Worm (Caenorhabditis elegans) whole organism, late embryonic: Measurements from ENCODE around the gene F36D4.5.
A peak's percentile ranks its signal among the peaks of the same experiment; 100 is the strongest.

Experiments used
- F13H6.1 ChIP-seq: sonication (generic microtip); optimal IDR thresholded peaks from 2 replicates; lab custom pipeline; 2016; ENCODE audit warnings: missing genetic modification characterization, missing compliant biosample characterization
- K02D7.2 ChIP-seq: sonication (generic microtip); optimal IDR thresholded peaks from 2 replicates; lab custom pipeline; 2017; ENCODE audit warnings: mild to moderate bottlenecking, missing genetic modification characterization, missing compliant biosample characterization
- T23F11.4 ChIP-seq: fragments of 200-800 bp; sonication (Bioruptor generic); optimal IDR thresholded peaks from 2 replicates; lab custom pipeline; 2018; ENCODE audit warnings: mild to moderate bottlenecking, missing genetic modification characterization, missing compliant biosample characterization
- ahr-1 ChIP-seq: sonication (generic microtip); optimal IDR thresholded peaks from 2 replicates; lab custom pipeline; 2016; ENCODE audit warnings: missing genetic modification characterization, missing compliant biosample characterization
- ceh-14 ChIP-seq: sonication (generic microtip); optimal IDR thresholded peaks from 2 replicates; lab custom pipeline; 2016; ENCODE audit warnings: missing genotype, missing genetic modification characterization, missing compliant biosample characterization
- ceh-19 ChIP-seq: fragments of 200-800 bp; sonication (Bioruptor generic); optimal IDR thresholded peaks from 2 replicates; lab custom pipeline; 2018; ENCODE audit warnings: mild to moderate bottlenecking, missing genetic modification characterization, missing compliant biosample characterization
- ceh-22 ChIP-seq: sonication (generic microtip); optimal IDR thresholded peaks from 2 replicates; lab custom pipeline; 2017; ENCODE audit warnings: missing biosample characterization, missing genetic modification characterization
- ceh-24 ChIP-seq: sonication (generic microtip); optimal IDR thresholded peaks from 2 replicates; lab custom pipeline; 2016; ENCODE audit warnings: mild to moderate bottlenecking, missing genetic modification characterization, missing compliant biosample characterization
- ceh-30 ChIP-seq: fragments of 150-350 bp; optimal IDR thresholded peaks from 2 replicates; lab custom pipeline; 2014; ENCODE audit warnings: missing biosample characterization, missing genetic modification characterization
- ceh-45 ChIP-seq: fragments of 200-800 bp; sonication (Bioruptor generic); IDR thresholded peaks from 2 replicates; pipeline ENCODE4 v1.3.6; 2022; ENCODE audit warnings: missing genetic modification reagents, missing genetic modification characterization, missing compliant biosample characterization
- ceh-9 ChIP-seq: sonication (generic microtip); optimal IDR thresholded peaks from 2 replicates; lab custom pipeline; 2016; ENCODE audit warnings: mild to moderate bottlenecking, missing genetic modification characterization, inconsistent platforms, missing compliant biosample characterization
- che-1 ChIP-seq: sonication (generic microtip); optimal IDR thresholded peaks from 2 replicates; lab custom pipeline; 2016; ENCODE audit warnings: mild to moderate bottlenecking, missing genetic modification characterization, missing compliant biosample characterization
- dve-1 ChIP-seq: sonication (generic microtip); optimal IDR thresholded peaks from 2 replicates; lab custom pipeline; 2017; ENCODE audit warnings: antibody characterized with exemption, mild to moderate bottlenecking, missing genetic modification characterization, missing compliant biosample characterization
- elt-2 ChIP-seq: sonication (generic microtip); optimal IDR thresholded peaks from 2 replicates; lab custom pipeline; 2016; ENCODE audit warnings: missing genetic modification reagents, missing genetic modification characterization, missing compliant biosample characterization
- elt-4 ChIP-seq: sonication (generic microtip); optimal IDR thresholded peaks from 2 replicates; lab custom pipeline; 2016; ENCODE audit warnings: missing genetic modification characterization, missing compliant biosample characterization
- ets-4 ChIP-seq: sonication (generic microtip); optimal IDR thresholded peaks from 2 replicates; lab custom pipeline; 2016; ENCODE audit warnings: missing genetic modification characterization, missing compliant biosample characterization
- fax-1 ChIP-seq: sonication (generic microtip); optimal IDR thresholded peaks from 2 replicates; lab custom pipeline; 2016; ENCODE audit warnings: missing genotype, missing genetic modification characterization, missing compliant biosample characterization
- fkh-10 ChIP-seq: fragments of 150-350 bp; optimal IDR thresholded peaks from 2 replicates; lab custom pipeline; 2014; ENCODE audit warnings: missing biosample characterization, missing genetic modification reagents, missing genetic modification characterization
- gmeb-2 ChIP-seq: sonication (generic microtip); optimal IDR thresholded peaks from 2 replicates; lab custom pipeline; 2016; ENCODE audit warnings: missing genetic modification characterization, inconsistent platforms, missing compliant biosample characterization
- hlh-13 ChIP-seq: fragments of 200-800 bp; sonication (Bioruptor generic); optimal IDR thresholded peaks from 2 replicates; lab custom pipeline; 2018; ENCODE audit warnings: mild to moderate bottlenecking, missing genetic modification characterization, missing compliant biosample characterization
- hlh-30 ChIP-seq: sonication (generic microtip); optimal IDR thresholded peaks from 2 replicates; lab custom pipeline; 2017; ENCODE audit warnings: antibody characterized with exemption, missing genetic modification characterization, missing compliant biosample characterization; ENCODE audit not compliant: insufficient read depth
- hlh-6 ChIP-seq: sonication (generic microtip); optimal IDR thresholded peaks from 2 replicates; lab custom pipeline; 2016; ENCODE audit warnings: missing genotype, missing genetic modification characterization, missing compliant biosample characterization
- hlh-8 ChIP-seq: sonication (generic microtip); optimal IDR thresholded peaks from 2 replicates; lab custom pipeline; 2016; ENCODE audit warnings: missing genotype, missing genetic modification characterization, missing compliant biosample characterization
- lin-11 ChIP-seq: fragments of 200-800 bp; sonication (Bioruptor generic); optimal IDR thresholded peaks from 2 replicates; lab custom pipeline; 2018; ENCODE audit warnings: mild to moderate bottlenecking, missing genetic modification characterization, missing compliant biosample characterization
- madf-2 ChIP-seq: sonication (generic microtip); optimal IDR thresholded peaks from 2 replicates; lab custom pipeline; 2017; ENCODE audit warnings: missing genetic modification characterization, missing compliant biosample characterization
- mec-3 ChIP-seq: sonication (generic microtip); optimal IDR thresholded peaks from 2 replicates; lab custom pipeline; 2016; ENCODE audit warnings: borderline replicate concordance, missing genetic modification characterization, missing compliant biosample characterization
- nfya-1 ChIP-seq: sonication (generic microtip); optimal IDR thresholded peaks from 2 replicates; lab custom pipeline; 2017; ENCODE audit warnings: missing genetic modification characterization, mild to moderate bottlenecking, missing compliant biosample characterization, antibody characterized with exemption, moderate library complexity
- npax-4 ChIP-seq: sonication (generic microtip); optimal IDR thresholded peaks from 2 replicates; lab custom pipeline; 2016; ENCODE audit warnings: missing genetic modification characterization, missing compliant biosample characterization
- odd-2 ChIP-seq: sonication (generic microtip); optimal IDR thresholded peaks from 2 replicates; lab custom pipeline; 2017; ENCODE audit warnings: antibody characterized with exemption, mild to moderate bottlenecking, missing genetic modification characterization, missing compliant biosample characterization
- pag-3 ChIP-seq: sonication (generic microtip); optimal IDR thresholded peaks from 2 replicates; lab custom pipeline; 2016; ENCODE audit warnings: missing compliant biosample characterization, missing genetic modification characterization, borderline replicate concordance
- pqm-1 ChIP-seq: sonication (generic microtip); optimal IDR thresholded peaks from 2 replicates; lab custom pipeline; 2016; ENCODE audit warnings: missing genetic modification characterization, missing compliant biosample characterization
- pros-1 ChIP-seq: fragments of 150-350 bp; optimal IDR thresholded peaks from 2 replicates; lab custom pipeline; 2014; ENCODE audit warnings: missing biosample characterization, missing genetic modification reagents, missing genetic modification characterization
- ref-2 ChIP-seq: sonication (generic microtip); optimal IDR thresholded peaks from 2 replicates; lab custom pipeline; 2016; ENCODE audit warnings: missing genetic modification characterization, missing compliant biosample characterization
- rnt-1 ChIP-seq: sonication (generic microtip); optimal IDR thresholded peaks from 2 replicates; lab custom pipeline; 2016; ENCODE audit warnings: missing genetic modification characterization, missing compliant biosample characterization
- sox-2 ChIP-seq: fragments of 200-800 bp; sonication (Bioruptor generic); IDR thresholded peaks from 2 replicates; pipeline ENCODE4 v1.3.6; 2022; ENCODE audit warnings: missing genetic modification reagents, missing genetic modification characterization, missing compliant biosample characterization
- sox-4 ChIP-seq: sonication (generic microtip); optimal IDR thresholded peaks from 2 replicates; lab custom pipeline; 2017; ENCODE audit warnings: mild to moderate bottlenecking, missing genetic modification characterization, inconsistent platforms, missing compliant biosample characterization
- syd-9 ChIP-seq: sonication (generic microtip); optimal IDR thresholded peaks from 2 replicates; lab custom pipeline; 2016; ENCODE audit warnings: mild to moderate bottlenecking, missing genetic modification characterization, moderate library complexity, missing compliant biosample characterization
- tbx-2 ChIP-seq: sonication (generic microtip); optimal IDR thresholded peaks from 2 replicates; lab custom pipeline; 2016; ENCODE audit warnings: missing genetic modification characterization, missing compliant biosample characterization
- unc-42 ChIP-seq: sonication (generic microtip); optimal IDR thresholded peaks from 2 replicates; lab custom pipeline; 2016; ENCODE audit warnings: missing genotype, missing genetic modification characterization, missing compliant biosample characterization
- unc-86 ChIP-seq: sonication (generic microtip); optimal IDR thresholded peaks from 2 replicates; lab custom pipeline; 2016; ENCODE audit warnings: missing genetic modification characterization, missing compliant biosample characterization

Gene F36D4.5

DNA sequence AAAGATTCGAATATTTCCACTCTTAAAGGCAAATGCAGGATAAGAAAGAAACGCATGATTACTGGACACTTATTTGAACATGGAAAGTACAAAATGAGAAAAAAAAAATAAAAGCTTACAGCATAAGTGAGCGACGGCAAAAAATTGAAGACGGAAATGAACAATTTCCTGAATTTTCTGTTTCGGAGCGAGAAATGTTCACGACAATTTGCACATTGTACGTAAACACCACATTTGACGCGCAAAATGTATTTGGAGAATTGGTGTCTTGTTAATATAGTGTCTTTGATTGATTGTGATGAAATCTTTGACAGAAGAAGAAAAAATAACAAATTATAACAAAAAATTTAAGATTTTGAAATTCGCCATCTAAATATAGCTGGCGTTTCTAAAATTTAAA, at the start of gene F36D4.5:
F36D4.5 (minus strand) TSS at position 225 of the 400 bp plus-strand sequence.
- peak; percentile 51 for TF ChIP-seq unc-42 (tag; lab: Kevin White, UChicago)
- TF ChIP-seq sox-4 (tag; lab: Kevin White, UChicago), result no peak
- no peak for TF ChIP-seq sox-2 (GFP tag; lab: Robert Waterston, UW)

DNA sequence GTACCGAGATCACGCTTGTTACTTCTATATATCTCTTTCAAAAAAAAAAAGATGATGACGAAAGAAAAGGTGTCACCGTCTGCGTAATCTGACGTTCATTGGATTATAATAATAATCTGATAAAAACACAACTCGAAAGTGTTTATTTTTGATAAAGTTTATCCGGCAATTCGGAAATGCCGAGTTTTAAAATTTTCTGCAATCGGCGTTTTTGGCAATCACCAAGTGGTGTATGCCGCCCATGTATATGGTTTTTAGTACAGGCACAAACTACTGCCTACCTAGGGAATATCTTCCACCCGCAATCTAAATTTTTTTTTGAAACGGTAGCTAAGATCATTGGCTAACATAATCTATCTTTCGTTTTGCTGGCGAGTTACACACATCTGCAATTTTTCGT, 48.3 kb upstream of the F36D4.5 start:
- TF ChIP-seq ceh-22 (tag; lab: Kevin White, UChicago) (no peak), pqm-1 (tag; lab: Kevin White, UChicago) (no peak), sox-2 (GFP tag; lab: Robert Waterston, UW) (no peak), gmeb-2 (tag; lab: Kevin White, UChicago) (no peak), syd-9 (tag; lab: Kevin White, UChicago) (no peak), unc-86 (no peak)

DNA sequence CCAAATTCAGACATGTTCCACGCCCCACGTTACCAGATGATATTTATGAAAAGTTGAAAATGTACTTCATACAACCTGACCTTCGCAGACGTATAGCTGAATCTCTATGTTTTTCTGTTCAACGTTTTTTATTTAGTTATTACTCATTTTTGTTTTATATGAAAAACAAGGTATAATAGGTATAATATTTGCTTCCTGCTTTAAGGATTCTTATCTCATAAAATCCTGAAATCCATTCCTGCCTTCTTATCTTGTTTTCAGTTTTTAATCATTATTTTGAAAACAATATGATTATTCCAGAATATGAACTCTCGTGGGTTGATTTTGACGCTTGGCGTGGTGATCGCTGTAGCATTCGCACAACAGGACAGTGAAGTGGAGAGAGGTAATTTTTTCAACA, 46.1 kb upstream of the F36D4.5 start, which contains the start of gene flp-6:
flp-6 (plus strand) TSS at position 301 of the 400 bp plus-strand sequence.
- TF ChIP-seq fax-1 (tag; lab: Kevin White, UChicago), result no peak
- TF ChIP-seq mec-3, result no peak
- TF ChIP-seq ceh-14 (tag; lab: Kevin White, UChicago), result no peak
- TF ChIP-seq dve-1, result no peak
- TF ChIP-seq ref-2 (tag; lab: Kevin White, UChicago), result no peak
- TF ChIP-seq tbx-2 (tag; lab: Kevin White, UChicago), result no peak
- no peak for TF ChIP-seq sox-2 (GFP tag; lab: Robert Waterston, UW)
- no peak for TF ChIP-seq ceh-9 (tag; lab: Kevin White, UChicago)
- no peak for TF ChIP-seq fkh-10
- TF ChIP-seq hlh-6 (tag; lab: Kevin White, UChicago), result no peak
- no peak for TF ChIP-seq madf-2 (tag; lab: Kevin White, UChicago)
- no peak for TF ChIP-seq ceh-24 (tag; lab: Kevin White, UChicago)
- no peak for TF ChIP-seq pros-1 (tag; lab: Kevin White, UChicago)
- TF ChIP-seq ceh-19 (GFP tag; lab: Kevin White, UChicago), result no peak
- no peak for TF ChIP-seq pag-3 (tag; lab: Kevin White, UChicago)
- no peak for TF ChIP-seq hlh-13 (GFP tag; lab: Kevin White, UChicago)
- no peak for TF ChIP-seq ceh-30 (tag; lab: Kevin White, UChicago)
- TF ChIP-seq nfya-1 (tag; lab: Kevin White, UChicago), result no peak
- TF ChIP-seq ceh-45, result no peak
- TF ChIP-seq F13H6.1 (tag; lab: Kevin White, UChicago), result no peak

DNA sequence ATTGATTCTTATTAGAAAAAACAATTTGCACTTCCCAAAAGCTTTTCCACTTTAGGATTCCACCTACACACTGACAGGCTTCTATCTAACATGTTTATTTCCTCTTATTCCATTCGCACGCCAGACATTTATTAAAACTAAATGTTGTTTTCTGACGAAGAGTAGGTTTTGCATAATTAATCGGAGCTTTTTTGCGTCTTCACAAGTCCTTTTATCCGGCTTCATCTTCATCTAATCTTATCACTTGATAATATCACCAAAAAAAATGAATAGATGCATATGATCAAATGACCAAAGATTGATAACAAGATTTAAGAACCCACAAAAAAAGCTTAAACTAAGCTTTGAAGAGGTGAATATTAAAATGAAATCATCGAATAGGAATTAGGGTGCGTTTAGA, 39.9 kb upstream of the F36D4.5 start:
- no peak for TF ChIP-seq fax-1 (tag; lab: Kevin White, UChicago)
- no peak for TF ChIP-seq rnt-1 (tag; lab: Kevin White, UChicago)
- TF ChIP-seq fkh-10, result no peak
- TF ChIP-seq T23F11.4, result no peak
- no peak for TF ChIP-seq K02D7.2 (tag; lab: Kevin White, UChicago)
- TF ChIP-seq hlh-8 (tag; lab: Kevin White, UChicago), result no peak
- no peak for TF ChIP-seq ceh-30 (tag; lab: Kevin White, UChicago)
- no peak for TF ChIP-seq ahr-1 (tag; lab: Kevin White, UChicago)
- no peak for TF ChIP-seq elt-2
- TF ChIP-seq npax-4, result no peak
- TF ChIP-seq elt-4, result no peak
- no peak for TF ChIP-seq ceh-14 (tag; lab: Kevin White, UChicago)
- TF ChIP-seq ets-4 (tag; lab: Kevin White, UChicago), result no peak
- no peak for TF ChIP-seq lin-11
- TF ChIP-seq che-1 (tag; lab: Kevin White, UChicago), result no peak
- TF ChIP-seq hlh-30 (tag; lab: Kevin White, UChicago), result no peak
- TF ChIP-seq odd-2 (tag; lab: Kevin White, UChicago), result no peak
- TF ChIP-seq, all 69 proteins: peak for 0
